Worm (Caenorhabditis elegans): ENCODE results near the gene gei-13.

Gene gei-13

ce11 chrIII:9597044-9597443 lies 39.9 kb downstream of the gei-13 start, which contains the start of gene C48B4.12:
C48B4.12 (plus strand) TSS chrIII:9597344.
- TF ChIP-seq ztf-29 (GFP tag; IDR thresholded peaks at IDR 0.05) (no peak), med-1 (GFP tag; optimal IDR thresholded peaks at IDR 0.05; ENCODE audit: insufficient read depth) (no peak), klf-2 (GFP tag; conservative IDR thresholded peaks at IDR 0.05) (no peak), cog-1 (tag; optimal IDR thresholded peaks at IDR 0.05) (no peak)

- TF ChIP-seq ztf-23 (GFP tag; IDR thresholded peaks at IDR 0.05) (no peak), tab-1 (GFP tag; IDR thresholded peaks at IDR 0.05) (no peak), ref-1 (GFP tag; conservative IDR thresholded peaks at IDR 0.05) (no peak), klf-2 (GFP tag; conservative IDR thresholded peaks at IDR 0.05) (no peak), T22C8.4 (GFP tag; IDR thresholded peaks at IDR 0.05) (no peak), flt-1 (GFP tag; IDR thresholded peaks at IDR 0.05) (no peak), med-1 (GFP tag; optimal IDR thresholded peaks at IDR 0.05; ENCODE audit: insufficient read depth) (no peak)
Measured at ce11 chrIII:9595563-9595962, 41.4 kb downstream of the gei-13 start, which contains the start of gene rom-2. rom-2 (minus strand) TSS chrIII:9595663.

- TF ChIP-seq klf-2 (GFP tag; conservative IDR thresholded peaks at IDR 0.05) (no peak), ref-1 (GFP tag; conservative IDR thresholded peaks at IDR 0.05) (no peak), cog-1 (tag; optimal IDR thresholded peaks at IDR 0.05) (no peak), T22C8.4 (GFP tag; IDR thresholded peaks at IDR 0.05) (no peak)
Measured at ce11 chrIII:9592118-9592517, 44.8 kb downstream of the gei-13 start, which contains the start of gene acox-1.5. acox-1.5 (minus strand) TSS chrIII:9592192.

ce11 chrIII:9590212-9590611 lies 46.7 kb downstream of the gei-13 start:
- TF ChIP-seq T22C8.4 (GFP tag; IDR thresholded peaks at IDR 0.05) (no peak), cog-1 (tag; optimal IDR thresholded peaks at IDR 0.05) (no peak), tab-1 (GFP tag; IDR thresholded peaks at IDR 0.05) (no peak), med-1 (GFP tag; optimal IDR thresholded peaks at IDR 0.05; ENCODE audit: insufficient read depth) (no peak), ztf-23 (GFP tag; IDR thresholded peaks at IDR 0.05) (no peak), flt-1 (GFP tag; IDR thresholded peaks at IDR 0.05) (no peak)

ce11 chrIII:9585314-9585713 lies 51.6 kb downstream of the gei-13 start:
- TF ChIP-seq med-1 (GFP tag; optimal IDR thresholded peaks at IDR 0.05; ENCODE audit: insufficient read depth) (no peak), ref-1 (GFP tag; conservative IDR thresholded peaks at IDR 0.05) (no peak)

- no peak for TF ChIP-seq tab-1 (GFP tag; IDR thresholded peaks at IDR 0.05)
- no peak for TF ChIP-seq flt-1 (GFP tag; IDR thresholded peaks at IDR 0.05)
- TF ChIP-seq ref-1 (GFP tag; conservative IDR thresholded peaks at IDR 0.05): no peak
Measured at ce11 chrIII:9583224-9583623, 53.7 kb downstream of the gei-13 start.

ce11 chrIII:9582240-9582639 lies 54.7 kb downstream of the gei-13 start, which contains the start of gene C48B4.3:
C48B4.3 (minus strand) TSS chrIII:9582388.
- no peak for TF ChIP-seq T22C8.4 (GFP tag; IDR thresholded peaks at IDR 0.05)
- TF ChIP-seq ref-1 (GFP tag; conservative IDR thresholded peaks at IDR 0.05): no peak
- TF ChIP-seq flt-1 (GFP tag; IDR thresholded peaks at IDR 0.05): no peak
- no peak for TF ChIP-seq ztf-23 (GFP tag; IDR thresholded peaks at IDR 0.05)
- TF ChIP-seq klf-2 (GFP tag; conservative IDR thresholded peaks at IDR 0.05): no peak
- TF ChIP-seq tab-1 (GFP tag; IDR thresholded peaks at IDR 0.05): no peak
- no peak for TF ChIP-seq cog-1 (tag; optimal IDR thresholded peaks at IDR 0.05)
- no peak for TF ChIP-seq med-1 (GFP tag; optimal IDR thresholded peaks at IDR 0.05; ENCODE audit: insufficient read depth)
- no peak for TF ChIP-seq ztf-29 (GFP tag; IDR thresholded peaks at IDR 0.05)
